Worm (Caenorhabditis elegans) whole organism, L2 larva: ENCODE results near the gene F26F12.4.

Experiments used
- lin-13 ChIP-seq: fragments of 150-350 bp; optimal IDR thresholded peaks from 2 replicates; lab custom pipeline; 2014; ENCODE audit warnings: missing biosample characterization, missing genetic modification reagents, missing genetic modification characterization
- mab-5 ChIP-seq: fragments of 150-350 bp; optimal IDR thresholded peaks from 2 replicates; lab custom pipeline; 2014; ENCODE audit warnings: missing biosample characterization, missing genetic modification characterization
- mdl-1 ChIP-seq, 2 experiments: fragments of 150-350 bp in 1 of 2; sonication (generic microtip) in 1 of 2; optimal IDR thresholded peaks; 2 replicates each; lab custom pipeline; 2017; ENCODE audit warnings: missing biosample characterization in 2 of 2, missing genetic modification characterization in 2 of 2
- nhr-10 ChIP-seq: sonication (generic microtip); optimal IDR thresholded peaks from 2 replicates; lab custom pipeline; 2017; ENCODE audit warnings: missing biosample characterization, missing genetic modification characterization
- nhr-11 ChIP-seq: fragments of 150-350 bp; optimal IDR thresholded peaks from 2 replicates; lab custom pipeline; 2014; ENCODE audit warnings: missing biosample characterization, missing genetic modification characterization

DNA sequence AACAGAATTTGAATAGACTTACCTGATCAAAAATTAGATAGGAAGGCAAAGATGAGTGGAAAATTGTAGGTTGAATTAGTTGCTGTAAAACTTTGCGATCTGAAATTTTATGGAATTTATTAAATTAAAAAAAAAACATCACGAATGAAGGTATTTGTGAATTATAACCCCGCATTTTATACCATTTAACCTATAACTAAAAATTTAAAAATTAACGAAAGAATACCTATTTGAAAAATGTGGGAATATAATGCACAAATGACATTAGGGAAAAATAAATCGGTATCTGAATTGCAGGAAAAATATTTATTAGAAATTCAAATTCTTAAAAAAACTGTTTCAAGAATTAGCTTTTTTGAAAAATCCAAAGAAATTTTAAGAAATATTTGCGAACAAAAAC lies at the start of gene F26F12.4:
- no peak for TF ChIP-seq mdl-1 (tag; optimal IDR thresholded peaks at IDR 0.05; lab: Kevin White, UChicago)
- no peak for TF ChIP-seq nhr-11 (tag; lab: Kevin White, UChicago)
- TF ChIP-seq nhr-10 (tag; lab: Kevin White, UChicago) = no peak
- no peak for TF ChIP-seq lin-13 (GFP tag; lab: Kevin White, UChicago)
- no peak for TF ChIP-seq mab-5
